Worm (Caenorhabditis elegans) whole organism, L4 larva: ENCODE results near the gene C54D10.9.
A peak's percentile ranks its signal among the peaks of the same experiment; 100 is the strongest.

Experiments used
- D1046.2 ChIP-seq: fragments of 200-800 bp; sonication (Bioruptor generic); IDR thresholded peaks from 2 replicates; pipeline ENCODE4 v1.3.6; 2022; ENCODE audit warnings: missing genetic modification characterization, missing compliant biosample characterization
- F37D6.2 ChIP-seq: sonication (generic microtip); optimal IDR thresholded peaks from 2 replicates; lab custom pipeline; 2016; ENCODE audit warnings: mild to moderate bottlenecking, missing genetic modification characterization, missing compliant biosample characterization
- R02D3.7 ChIP-seq: fragments of 150-350 bp; sonication (generic microtip); optimal IDR thresholded peaks from 3 replicates; lab custom pipeline; 2014; ENCODE audit warnings: missing biosample characterization, missing genetic modification characterization
- T20F7.1 ChIP-seq: fragments of 200-800 bp; sonication (Bioruptor generic); optimal IDR thresholded peaks from 2 replicates; lab custom pipeline; 2018; ENCODE audit warnings: mild to moderate bottlenecking, missing genetic modification characterization, missing compliant biosample characterization
- Y105C5A.15 ChIP-seq: fragments of 200-800 bp; sonication (Bioruptor generic); IDR thresholded peaks from 2 replicates; pipeline ENCODE4 v1.3.6; 2022; ENCODE audit warnings: missing genetic modification characterization, missing compliant biosample characterization
- Y48G9A.11 ChIP-seq: fragments of 200-800 bp; sonication (Bioruptor generic); IDR thresholded peaks from 2 replicates; pipeline ENCODE4 v1.3.6; 2022; ENCODE audit warnings: missing genetic modification reagents, missing genetic modification characterization, missing compliant biosample characterization
- Y5F2A.4 ChIP-seq: fragments of 200-800 bp; sonication (Bioruptor generic); optimal IDR thresholded peaks from 2 replicates; lab custom pipeline; 2018; ENCODE audit warnings: mild to moderate bottlenecking, missing genetic modification characterization, missing compliant biosample characterization
- Y75B8A.6 ChIP-seq: fragments of 200-800 bp; sonication (Bioruptor generic); IDR thresholded peaks from 2 replicates; pipeline ENCODE4 v1.3.6; 2022; ENCODE audit warnings: missing genetic modification reagents, missing genetic modification characterization, missing compliant biosample characterization
- aha-1 ChIP-seq: fragments of 150-350 bp; peaks from one replicate; lab custom pipeline; 2014; ENCODE audit warnings: missing biosample characterization, missing genetic modification characterization
- attf-4 ChIP-seq: sonication (generic microtip); optimal IDR thresholded peaks from 3 replicates; lab custom pipeline; 2017; ENCODE audit warnings: missing biosample characterization, missing genetic modification characterization
- ceh-20 ChIP-seq: fragments of 200-800 bp; sonication (Bioruptor generic); IDR thresholded peaks from 2 replicates; pipeline ENCODE4 v1.3.6; 2022; ENCODE audit warnings: missing genetic modification reagents, missing genetic modification characterization, missing compliant biosample characterization
- ceh-28 ChIP-seq: fragments of 150-350 bp; optimal IDR thresholded peaks from 2 replicates; lab custom pipeline; 2014; ENCODE audit warnings: missing biosample characterization, missing genetic modification reagents, missing genetic modification characterization
- ceh-32 ChIP-seq: sonication (generic microtip); optimal IDR thresholded peaks from 2 replicates; lab custom pipeline; 2016; ENCODE audit warnings: mild to moderate bottlenecking, missing genetic modification characterization, missing compliant biosample characterization; ENCODE audit not compliant: poor library complexity
- ceh-44 ChIP-seq: fragments of 200-800 bp; sonication (Bioruptor generic); IDR thresholded peaks from 2 replicates; pipeline ENCODE4 v1.3.6; 2022; ENCODE audit warnings: missing genetic modification reagents, missing genetic modification characterization, missing compliant biosample characterization
- ceh-62 ChIP-seq: sonication (generic microtip); optimal IDR thresholded peaks from 2 replicates; lab custom pipeline; 2017; ENCODE audit warnings: missing biosample characterization, missing genetic modification characterization
- cey-2 ChIP-seq: sonication (generic microtip); optimal IDR thresholded peaks from 3 replicates; lab custom pipeline; 2017; ENCODE audit warnings: missing genetic modification characterization, mild to moderate bottlenecking, missing compliant biosample characterization, antibody characterized with exemption, borderline replicate concordance; ENCODE audit not compliant: insufficient read depth
- ctbp-1 ChIP-seq: fragments of 200-800 bp; sonication (Bioruptor generic); IDR thresholded peaks from 2 replicates; pipeline ENCODE4 v1.3.6; 2022; ENCODE audit warnings: missing genetic modification reagents, missing genetic modification characterization, missing compliant biosample characterization
- daf-16 ChIP-seq, 3 experiments: sonication (generic microtip); optimal IDR thresholded peaks; 2 replicates each; lab custom pipeline; 2016 to 2017; ENCODE audit warnings: missing genetic modification characterization in 3 of 3, missing genetic modification reagents in 3 of 3, mild to moderate bottlenecking in 2 of 3, missing compliant biosample characterization in 2 of 3, missing biosample characterization in 1 of 3, moderate library complexity in 1 of 3
- daf-19 ChIP-seq: fragments of 200-800 bp; sonication (Bioruptor generic); conservative IDR thresholded peaks from 2 replicates; pipeline ENCODE4 v1.3.6; 2022; ENCODE audit warnings: missing genetic modification characterization, missing compliant biosample characterization
- dmd-8 ChIP-seq: fragments of 200-800 bp; sonication (Bioruptor generic); IDR thresholded peaks from 2 replicates; pipeline ENCODE4 v1.3.6; 2022; ENCODE audit warnings: missing genetic modification characterization, missing compliant biosample characterization
- dpl-1 ChIP-seq: fragments of 150-350 bp; optimal IDR thresholded peaks from 2 replicates; lab custom pipeline; 2014; ENCODE audit warnings: missing biosample characterization, missing genetic modification reagents, missing genetic modification characterization
- duxl-1 ChIP-seq: sonication (generic microtip); optimal IDR thresholded peaks from 2 replicates; lab custom pipeline; 2016; ENCODE audit warnings: mild to moderate bottlenecking, missing genetic modification characterization, moderate library complexity, missing compliant biosample characterization; ENCODE audit not compliant: poor library complexity
- egl-43 ChIP-seq: fragments of 200-800 bp; sonication (Bioruptor generic); IDR thresholded peaks from 2 replicates; pipeline ENCODE4 v1.3.6; 2022; ENCODE audit warnings: missing genetic modification reagents, missing genetic modification characterization, missing compliant biosample characterization
- fos-1 ChIP-seq: fragments of 150-350 bp; optimal IDR thresholded peaks from 2 replicates; lab custom pipeline; 2014; ENCODE audit warnings: missing biosample characterization, missing genetic modification characterization
- hlh-11 ChIP-seq: fragments of 200-800 bp; sonication (Bioruptor generic); optimal IDR thresholded peaks from 2 replicates; lab custom pipeline; 2018; ENCODE audit warnings: mild to moderate bottlenecking, missing genetic modification characterization, missing compliant biosample characterization
- hmg-1.1 ChIP-seq: fragments of 200-800 bp; sonication (Bioruptor generic); IDR thresholded peaks from 2 replicates; pipeline ENCODE4 v1.3.6; 2022; ENCODE audit warnings: missing genetic modification reagents, missing genetic modification characterization, missing compliant biosample characterization
- lin-13 ChIP-seq: fragments of 150-350 bp; optimal IDR thresholded peaks from 2 replicates; lab custom pipeline; 2014; ENCODE audit warnings: missing biosample characterization, missing genetic modification reagents, missing genetic modification characterization
- lin-15B ChIP-seq: fragments of 150-350 bp; sonication (generic microtip); optimal IDR thresholded peaks from 3 replicates; lab custom pipeline; 2014; ENCODE audit warnings: missing biosample characterization, missing genetic modification characterization
- lin-29 ChIP-seq: fragments of 200-800 bp; sonication (Bioruptor generic); IDR thresholded peaks from 2 replicates; pipeline ENCODE4 v1.3.6; 2022; ENCODE audit warnings: missing genetic modification reagents, missing genetic modification characterization, missing compliant biosample characterization
- mdl-1 ChIP-seq, 2 experiments: fragments of 150-350 bp in 1 of 2; sonication (generic microtip) in 1 of 2; optimal IDR thresholded peaks; 2 replicates each; lab custom pipeline; 2014 to 2017; ENCODE audit warnings: missing biosample characterization in 2 of 2, missing genetic modification characterization in 2 of 2
- mes-2 ChIP-seq: sonication (generic microtip); optimal IDR thresholded peaks from 2 replicates; lab custom pipeline; 2016; ENCODE audit warnings: missing genotype, mild to moderate bottlenecking, missing genetic modification characterization, missing compliant biosample characterization; ENCODE audit not compliant: poor library complexity, severe bottlenecking
- nhr-111 ChIP-seq: fragments of 200-800 bp; sonication (Bioruptor generic); optimal IDR thresholded peaks from 2 replicates; lab custom pipeline; 2018; ENCODE audit warnings: mild to moderate bottlenecking, missing genetic modification characterization, missing compliant biosample characterization
- nhr-28 ChIP-seq: fragments of 150-350 bp; optimal IDR thresholded peaks from 2 replicates; lab custom pipeline; 2014; ENCODE audit warnings: missing biosample characterization, missing genetic modification characterization
- nhr-42 ChIP-seq: fragments of 200-800 bp; sonication (Bioruptor generic); IDR thresholded peaks from 2 replicates; pipeline ENCODE4 v1.3.6; 2022; ENCODE audit warnings: missing genetic modification characterization, missing compliant biosample characterization
- nhr-6 ChIP-seq: fragments of 150-350 bp; optimal IDR thresholded peaks from 2 replicates; lab custom pipeline; 2014; ENCODE audit warnings: missing biosample characterization, missing genetic modification characterization
- nhr-76 ChIP-seq: fragments of 150-350 bp; optimal IDR thresholded peaks from 2 replicates; lab custom pipeline; 2014; ENCODE audit warnings: missing biosample characterization, missing genetic modification characterization
- nhr-77 ChIP-seq: fragments of 150-350 bp; optimal IDR thresholded peaks from 2 replicates; lab custom pipeline; 2014; ENCODE audit warnings: missing biosample characterization, missing genetic modification characterization
- pqm-1 ChIP-seq: sonication (generic microtip); optimal IDR thresholded peaks from 2 replicates; lab custom pipeline; 2017; ENCODE audit warnings: missing biosample characterization, missing genetic modification characterization
- rbr-2 ChIP-seq: sonication (generic microtip); optimal IDR thresholded peaks from 2 replicates; lab custom pipeline; 2016; ENCODE audit warnings: missing genotype, missing genetic modification characterization, missing compliant biosample characterization
- saeg-2 ChIP-seq: fragments of 200-800 bp; sonication (Bioruptor generic); IDR thresholded peaks from 2 replicates; pipeline ENCODE4 v1.3.6; 2022; ENCODE audit warnings: missing genetic modification reagents, missing genetic modification characterization, missing compliant biosample characterization
- set-16 ChIP-seq: fragments of 200-800 bp; sonication (Bioruptor generic); IDR thresholded peaks from 2 replicates; pipeline ENCODE4 v1.3.6; 2022; ENCODE audit warnings: missing genetic modification reagents, missing genetic modification characterization, missing compliant biosample characterization
- snpc-1.2 ChIP-seq: fragments of 200-800 bp; sonication (Bioruptor generic); IDR thresholded peaks from 2 replicates; pipeline ENCODE4 v1.3.6; 2022; ENCODE audit warnings: missing genetic modification reagents, missing genetic modification characterization, missing compliant biosample characterization
- spr-3 ChIP-seq: fragments of 200-800 bp; sonication (Bioruptor generic); optimal IDR thresholded peaks from 2 replicates; lab custom pipeline; 2018; ENCODE audit warnings: mild to moderate bottlenecking, missing genetic modification characterization, missing compliant biosample characterization
- tra-1 ChIP-seq: fragments of 200-800 bp; sonication (Bioruptor generic); IDR thresholded peaks from 2 replicates; pipeline ENCODE4 v1.3.6; 2022; ENCODE audit warnings: missing genetic modification reagents, missing genetic modification characterization, missing compliant biosample characterization
- unc-39 ChIP-seq: sonication (generic microtip); optimal IDR thresholded peaks from 2 replicates; lab custom pipeline; 2017; ENCODE audit warnings: missing biosample characterization, missing genetic modification characterization
- zip-11 ChIP-seq: fragments of 200-800 bp; sonication (Bioruptor generic); IDR thresholded peaks from 2 replicates; pipeline ENCODE4 v1.3.6; 2022; ENCODE audit warnings: missing genetic modification characterization, missing compliant biosample characterization
- ztf-7 ChIP-seq: fragments of 150-350 bp; optimal IDR thresholded peaks from 2 replicates; lab custom pipeline; 2014; ENCODE audit warnings: missing biosample characterization, missing genetic modification characterization

Gene C54D10.9

ce11 chrV:12450441-12450840, 3.5 kb downstream of the C54D10.9 start, which contains the start of gene F28C1.1:
Gene F28C1.1 (plus strand): TSS chrV:12450805.
- TF ChIP-seq ceh-28 (no peak), F37D6.2 (no peak), tra-1 (no peak), hmg-1.1 (GFP tag; lab: Robert Waterston, UW) (no peak), Y48G9A.11 (peak; percentile 92), daf-16 (GFP tag; optimal IDR thresholded peaks at IDR 0.05; lab: Kevin White, UChicago) (no peak), daf-16 (tag; optimal IDR thresholded peaks at IDR 0.05; lab: Kevin White, UChicago) (no peak), nhr-6 (tag; lab: Kevin White, UChicago) (peak; percentile 55), T20F7.1 (GFP tag; lab: Kevin White, UChicago) (peak; percentile 93), ceh-20 (GFP tag; lab: Robert Waterston, UW) (no peak), R02D3.7 (tag; lab: Kevin White, UChicago) (peak; percentile 16), attf-4 (tag; lab: Kevin White, UChicago) (no peak), mes-2 (tag; lab: Kevin White, UChicago) (no peak), mdl-1 (tag; optimal IDR thresholded peaks at IDR 0.05; lab: Kevin White, UChicago) (no peak), dpl-1 (GFP tag; lab: Kevin White, UChicago) (peak; percentile 84)

ce11 chrV:12455695-12456094, 8.7 kb downstream of the C54D10.9 start:
- TF ChIP-seq rbr-2 (tag; lab: Kevin White, UChicago) (no peak), nhr-6 (tag; lab: Kevin White, UChicago) (no peak), nhr-111 (GFP tag; lab: Kevin White, UChicago) (no peak), Y105C5A.15 (no peak), duxl-1 (tag; lab: Kevin White, UChicago) (no peak), set-16 (GFP tag; lab: Robert Waterston, UW) (peak; percentile 93), nhr-42 (GFP tag; lab: Robert Waterston, UW) (no peak), ceh-44 (GFP tag; lab: Robert Waterston, UW) (no peak), zip-11 (no peak), egl-43 (GFP tag; lab: Robert Waterston, UW) (peak; percentile 42; the same call in 1 of the 2 replicates), spr-3 (no peak), dmd-8 (GFP tag; lab: Robert Waterston, UW) (0 out of 2 replicates have a peak, but pooled peaks have one; percentile 38), daf-19 (GFP tag; lab: Robert Waterston, UW) (no peak), Y5F2A.4 (GFP tag; lab: Kevin White, UChicago) (no peak), fos-1 (tag; lab: Kevin White, UChicago) (no peak), nhr-28 (tag; lab: Kevin White, UChicago) (no peak), nhr-76 (no peak), hlh-11 (tag; lab: Kevin White, UChicago) (no peak), lin-29 (GFP tag; lab: Robert Waterston, UW) (no peak), D1046.2 (no peak), T20F7.1 (GFP tag; lab: Kevin White, UChicago) (no peak), pqm-1 (tag; lab: Kevin White, UChicago) (no peak), lin-13 (GFP tag; lab: Kevin White, UChicago) (no peak), ceh-62 (tag; lab: Kevin White, UChicago) (no peak), ztf-7 (tag; lab: Kevin White, UChicago) (no peak), saeg-2 (GFP tag; lab: Robert Waterston, UW) (no peak), Y48G9A.11 (no peak), ceh-32 (tag; lab: Kevin White, UChicago) (no peak), snpc-1.2 (no peak), Y75B8A.6 (GFP tag; lab: Robert Waterston, UW) (no peak), tra-1 (no peak), nhr-77 (tag; lab: Kevin White, UChicago) (no peak), cey-2 (tag; lab: Kevin White, UChicago) (no peak), ceh-28 (no peak), aha-1 (peak; percentile 27), lin-15B (tag; lab: Kevin White, UChicago) (no peak), unc-39 (tag; lab: Kevin White, UChicago) (no peak), ctbp-1 (GFP tag; lab: Robert Waterston, UW) (0 out of 2 replicates have a peak, but pooled peaks have one; percentile 14)
